Worm (Caenorhabditis elegans) whole organism, L4 larva: Measurements from ENCODE around the gene cca-1.

Source experiments
- dpl-1 ChIP-seq: fragments of 150-350 bp; optimal IDR thresholded peaks from 2 replicates; lab custom pipeline; 2014; ENCODE audit warnings: missing biosample characterization, missing genetic modification reagents, missing genetic modification characterization
- mdl-1 ChIP-seq, 2 experiments: fragments of 150-350 bp in 1 of 2; sonication (generic microtip) in 1 of 2; optimal IDR thresholded peaks; 2 replicates each; lab custom pipeline; 2014 to 2017; ENCODE audit warnings: missing biosample characterization in 2 of 2, missing genetic modification characterization in 2 of 2
- unc-39 ChIP-seq: sonication (generic microtip); optimal IDR thresholded peaks from 2 replicates; lab custom pipeline; 2017; ENCODE audit warnings: missing biosample characterization, missing genetic modification characterization

DNA sequence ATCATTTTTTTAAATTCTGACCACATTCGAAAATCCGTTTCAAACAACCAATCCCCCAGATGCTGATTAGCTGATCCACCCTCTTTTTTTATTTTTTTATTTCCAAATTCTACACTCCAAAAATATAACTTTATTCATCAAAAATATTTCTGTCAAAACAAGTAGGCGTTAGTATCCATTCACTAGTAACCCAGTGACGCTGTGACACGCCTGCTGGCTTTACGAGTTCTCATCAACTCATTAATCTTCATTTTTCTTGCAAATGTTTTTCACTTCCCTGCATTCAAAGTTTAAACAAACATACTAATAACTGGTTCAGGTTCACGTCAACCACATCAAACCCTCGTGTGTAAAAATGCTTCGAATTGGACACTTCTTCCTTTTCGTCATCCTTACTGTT is 37.2 kb downstream of the cca-1 start, which contains the start of gene nlp-101:
- TF ChIP-seq mdl-1 (tag; optimal IDR thresholded peaks at IDR 0.05; lab: Kevin White, UChicago) = no peak
- TF ChIP-seq dpl-1 = no peak
- no peak for TF ChIP-seq unc-39 (tag; lab: Kevin White, UChicago)
